Worm (Caenorhabditis elegans): ENCODE data around the gene nlp-80.

nlp-80 gene

DNA sequence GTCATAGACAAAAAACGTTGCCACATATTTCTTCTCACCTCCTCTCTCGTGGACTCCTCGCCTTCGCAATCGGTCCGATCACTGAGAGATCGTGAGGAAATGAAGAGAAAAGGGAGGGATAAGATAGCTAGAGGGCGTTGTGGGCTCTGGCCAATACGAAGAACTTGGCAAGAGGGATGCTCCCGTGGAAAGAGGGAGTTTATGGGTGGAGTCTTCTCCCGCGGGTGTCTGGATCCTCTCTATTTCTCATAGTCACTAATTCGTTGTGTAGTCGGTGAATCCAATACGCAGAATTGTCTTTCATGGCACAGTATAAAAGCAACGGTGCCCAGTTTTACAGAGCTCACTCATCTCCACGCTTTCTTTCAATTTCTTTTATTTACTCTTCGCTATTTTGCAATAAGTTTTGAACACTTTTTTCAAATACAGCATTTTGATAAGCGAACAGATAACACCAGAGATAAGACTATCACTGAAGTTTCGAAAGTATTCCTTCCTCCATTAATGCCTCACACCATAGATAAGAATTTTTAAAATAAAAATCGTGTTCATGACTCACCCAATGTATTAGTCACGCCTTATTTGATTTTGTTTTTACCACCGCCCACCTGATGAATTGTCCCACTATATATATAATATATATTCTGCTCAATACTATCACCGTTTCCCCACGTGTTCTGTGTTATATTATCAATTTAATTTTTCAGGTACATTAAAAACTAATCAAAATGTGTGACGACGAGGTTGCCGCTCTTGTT is 15.1 kb upstream of the nlp-80 start, which contains the start of gene act-1 (continued):
- TF ChIP-seq pag-3 (tag; optimal IDR thresholded peaks at IDR 0.05; ENCODE audit: borderline replicate concordance) (no peak), Y22D7AL.16 (tag; optimal IDR thresholded peaks at IDR 0.05) (no peak), tbx-7 (tag; optimal IDR thresholded peaks at IDR 0.05) (no peak), unc-42 (tag; optimal IDR thresholded peaks at IDR 0.05) (no peak), hlh-13 (GFP tag; optimal IDR thresholded peaks at IDR 0.05) (no peak), nhr-232 (tag; optimal IDR thresholded peaks at IDR 0.05) (no peak), nfya-1 (tag; optimal IDR thresholded peaks at IDR 0.05) (peak; percentile 88), eyg-1 (tag; optimal IDR thresholded peaks at IDR 0.05) (no peak), unc-55 (GFP tag; optimal IDR thresholded peaks at IDR 0.05) (peak; percentile 67)

DNA sequence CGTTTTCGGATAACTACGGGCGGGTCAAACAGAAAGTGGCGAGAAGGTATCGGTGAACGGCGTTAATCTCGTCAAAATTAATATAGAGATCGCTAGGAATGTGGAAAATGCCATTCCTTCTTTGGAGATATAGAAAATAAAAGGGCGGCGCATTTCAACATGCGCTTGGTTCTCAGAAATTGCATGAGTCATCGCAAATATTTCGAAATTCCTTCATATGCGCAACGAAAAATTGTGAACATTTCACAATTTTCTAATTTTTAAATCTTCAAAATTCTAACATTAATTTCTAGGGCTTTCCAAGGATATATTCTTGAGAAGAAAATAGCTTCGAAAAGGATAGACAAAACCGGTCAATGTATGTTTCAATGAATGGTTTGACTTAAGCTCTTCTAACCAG is 13.5 kb upstream of the nlp-80 start:
- TF ChIP-seq T23F11.4 (GFP tag; optimal IDR thresholded peaks at IDR 0.05) (no peak), nfya-1 (tag; optimal IDR thresholded peaks at IDR 0.05) (no peak), pat-9 (tag; optimal IDR thresholded peaks at IDR 0.05) (no peak), dmd-4 (tag; optimal IDR thresholded peaks at IDR 0.05; ENCODE audit: borderline replicate concordance) (no peak), ahr-1 (tag; optimal IDR thresholded peaks at IDR 0.05) (no peak), sdc-2 (tag; optimal IDR thresholded peaks at IDR 0.05) (no peak), madf-2 (tag; optimal IDR thresholded peaks at IDR 0.05) (no peak), hlh-6 (tag; optimal IDR thresholded peaks at IDR 0.05) (no peak), ets-4 (tag; optimal IDR thresholded peaks at IDR 0.05) (no peak), nhr-11 (tag; optimal IDR thresholded peaks at IDR 0.05) (no peak)

DNA sequence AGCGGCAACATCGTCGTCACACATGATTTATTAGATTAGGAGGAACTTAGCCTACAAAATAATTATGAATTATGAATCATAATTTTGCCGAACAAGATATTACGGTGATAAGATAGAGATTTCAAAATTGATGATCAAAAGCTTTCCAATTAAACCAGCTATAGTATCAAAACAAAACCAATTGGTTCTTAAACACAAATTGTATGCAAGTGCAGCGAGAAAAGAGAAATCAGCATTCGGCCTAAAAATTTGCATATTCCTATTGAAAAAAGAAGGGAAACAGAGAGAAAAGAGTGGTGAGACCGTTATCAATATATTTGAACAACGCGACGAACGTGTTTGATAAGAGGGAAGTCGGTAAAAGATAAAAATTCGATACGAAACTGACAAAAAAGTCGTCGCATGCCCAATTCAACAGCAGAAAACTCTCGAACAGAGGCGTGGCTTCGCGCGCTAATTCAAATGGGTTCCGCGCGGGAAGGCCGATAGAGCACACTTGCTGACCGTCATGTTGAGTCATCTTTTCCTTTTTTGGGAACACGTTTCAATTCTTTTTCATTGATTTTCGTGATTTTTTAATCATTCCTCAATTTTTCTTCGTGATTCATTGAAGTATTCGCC is 12.8 kb upstream of the nlp-80 start, which contains the start of gene act-2:
act-2 (minus strand) TSS at position 51 of the 621 bp plus-strand sequence.
- no peak for TF ChIP-seq pros-1 (tag; optimal IDR thresholded peaks at IDR 0.05)
- TF ChIP-seq pag-3 (tag; optimal IDR thresholded peaks at IDR 0.05; ENCODE audit: borderline replicate concordance), result no peak
- no peak for TF ChIP-seq T23F11.4 (GFP tag; optimal IDR thresholded peaks at IDR 0.05)
- no peak for TF ChIP-seq unc-3 (GFP tag; conservative IDR thresholded peaks at IDR 0.05)
- no peak for TF ChIP-seq unc-3 (tag; optimal IDR thresholded peaks at IDR 0.05)
- no peak for TF ChIP-seq ahr-1 (tag; optimal IDR thresholded peaks at IDR 0.05)
- TF ChIP-seq pax-1 (tag; optimal IDR thresholded peaks at IDR 0.05), result peak; percentile 13
- peak; percentile 58 for TF ChIP-seq unc-42 (tag; optimal IDR thresholded peaks at IDR 0.05)
- no peak for TF ChIP-seq hlh-13 (GFP tag; optimal IDR thresholded peaks at IDR 0.05)
- no peak for TF ChIP-seq Y22D7AL.16 (tag; optimal IDR thresholded peaks at IDR 0.05)
- no peak for TF ChIP-seq fkh-10 (GFP tag; optimal IDR thresholded peaks at IDR 0.05)
- no peak for TF ChIP-seq ceh-9 (tag; optimal IDR thresholded peaks at IDR 0.05)
- no peak for TF ChIP-seq ref-2 (tag; optimal IDR thresholded peaks at IDR 0.05)
- TF ChIP-seq che-1 (tag; optimal IDR thresholded peaks at IDR 0.05), result no peak
- no peak for TF ChIP-seq ceh-2 (tag; optimal IDR thresholded peaks at IDR 0.05)
- TF ChIP-seq K02D7.2 (tag; optimal IDR thresholded peaks at IDR 0.05), result no peak
- TF ChIP-seq nhr-232 (tag; optimal IDR thresholded peaks at IDR 0.05), result no peak
- TF ChIP-seq ceh-31 (tag; optimal IDR thresholded peaks at IDR 0.05), result peak; percentile 37
- TF ChIP-seq unc-55 (GFP tag; optimal IDR thresholded peaks at IDR 0.05), result no peak
- peak; percentile 26 for TF ChIP-seq rnt-1 (tag; optimal IDR thresholded peaks at IDR 0.05)
- TF ChIP-seq tbx-7 (tag; optimal IDR thresholded peaks at IDR 0.05), result no peak
- peak; percentile 40 for TF ChIP-seq nfya-1 (tag; optimal IDR thresholded peaks at IDR 0.05)
- TF ChIP-seq fax-1 (tag; optimal IDR thresholded peaks at IDR 0.05), result no peak
- no peak for TF ChIP-seq ama-1 (optimal IDR thresholded peaks at IDR 0.05)
- TF ChIP-seq gmeb-2 (tag; optimal IDR thresholded peaks at IDR 0.05), result no peak
- no peak for TF ChIP-seq sox-4 (tag; optimal IDR thresholded peaks at IDR 0.05)
- TF ChIP-seq madf-2 (tag; optimal IDR thresholded peaks at IDR 0.05), result no peak
- peak; percentile 12 for TF ChIP-seq ztf-16 (tag; optimal IDR thresholded peaks at IDR 0.05)
- no peak for TF ChIP-seq C38D4.7 (GFP tag; optimal IDR thresholded peaks at IDR 0.05)
- TF ChIP-seq elt-4 (tag; optimal IDR thresholded peaks at IDR 0.05), result no peak
- peak; percentile 91 for TF ChIP-seq elt-2 (tag; optimal IDR thresholded peaks at IDR 0.05)
- TF ChIP-seq ceh-24 (tag; optimal IDR thresholded peaks at IDR 0.05), result no peak
- TF ChIP-seq fkh-6 (tag; optimal IDR thresholded peaks at IDR 0.05), result no peak
- TF ChIP-seq hlh-30 (tag; optimal IDR thresholded peaks at IDR 0.05; ENCODE audit: insufficient read depth), result peak; percentile 8
- TF ChIP-seq odd-2 (tag; optimal IDR thresholded peaks at IDR 0.05), result no peak
- no peak for TF ChIP-seq syd-9 (tag; optimal IDR thresholded peaks at IDR 0.05)
- TF ChIP-seq tbx-2 (tag; optimal IDR thresholded peaks at IDR 0.05), result peak; percentile 53
- peak; percentile 32 for TF ChIP-seq ceh-18 (tag; optimal IDR thresholded peaks at IDR 0.05)
- no peak for TF ChIP-seq C08G9.2 (tag; optimal IDR thresholded peaks at IDR 0.05)

Measured in whole organism, late embryonic.